Fruit fly (Drosophila melanogaster) whole organism, prepupa: Measurements from ENCODE around the gene CG13894.
A peak's percentile ranks its signal among the peaks of the same experiment; 100 is the strongest.

Source experiments
- CG10669 ChIP-seq: fragments of 200-800 bp; sonication (Bioruptor generic); optimal IDR thresholded peaks from 3 replicates; lab custom pipeline; 2018; ENCODE audit warnings: missing biosample characterization, mild to moderate bottlenecking, missing genetic modification characterization, moderate library complexity
- CG11294 ChIP-seq: fragments of 200-800 bp; sonication (Bioruptor generic); IDR thresholded peaks from 2 replicates; pipeline ENCODE4 v1.3.6; 2022; ENCODE audit warnings: missing biosample characterization, missing genetic modification characterization
- CG11762 ChIP-seq: fragments of 200-800 bp; sonication (Bioruptor generic); optimal IDR thresholded peaks from 3 replicates; lab custom pipeline; 2016; ENCODE audit warnings: missing biosample characterization, missing genetic modification characterization; ENCODE audit not compliant: insufficient read depth
- CG1621 ChIP-seq: fragments of 200-800 bp; sonication (Bioruptor generic); optimal IDR thresholded peaks from 3 replicates; lab custom pipeline; 2018; ENCODE audit warnings: missing biosample characterization, mild to moderate bottlenecking, missing genetic modification characterization
- CG16779 ChIP-seq: fragments of 200-800 bp; sonication (Bioruptor generic); optimal IDR thresholded peaks from 3 replicates; lab custom pipeline; 2017; ENCODE audit warnings: missing biosample characterization, mild to moderate bottlenecking, missing genetic modification characterization
- CG3032 ChIP-seq: fragments of 200-800 bp; optimal IDR thresholded peaks from 2 replicates; lab custom pipeline; 2019; ENCODE audit warnings: missing biosample characterization, mild to moderate bottlenecking, missing genetic modification characterization, moderate library complexity
- CG32006 ChIP-seq: fragments of 200-800 bp; sonication (Bioruptor generic); optimal IDR thresholded peaks from 3 replicates; lab custom pipeline; 2017; ENCODE audit warnings: missing biosample characterization, mild to moderate bottlenecking, missing genetic modification characterization
- CG3919 ChIP-seq: fragments of 200-800 bp; sonication (Bioruptor generic); optimal IDR thresholded peaks from 3 replicates; lab custom pipeline; 2016; ENCODE audit warnings: missing biosample characterization, missing genetic modification characterization
- CG6163 ChIP-seq: fragments of 200-800 bp; sonication (Bioruptor generic); IDR thresholded peaks from 3 replicates; pipeline ENCODE4 v1.3.6; 2022; ENCODE audit warnings: missing biosample characterization, missing genetic modification characterization
- CG6808 ChIP-seq: fragments of 200-800 bp; sonication (Bioruptor generic); optimal IDR thresholded peaks from 3 replicates; lab custom pipeline; 2017; ENCODE audit warnings: missing biosample characterization, missing genetic modification characterization, mild to moderate bottlenecking, moderate library complexity, missing genetic modification reagents
- CG8119 ChIP-seq: fragments of 200-800 bp; sonication (Bioruptor generic); IDR thresholded peaks from 3 replicates; pipeline ENCODE4 v1.3.6; 2022; ENCODE audit warnings: missing biosample characterization, missing genetic modification characterization
- CG8319 ChIP-seq: fragments of 200-800 bp; sonication (Bioruptor generic); optimal IDR thresholded peaks from 3 replicates; lab custom pipeline; 2016; ENCODE audit warnings: missing biosample characterization, missing genetic modification characterization
- CG8632 ChIP-seq: fragments of 200-800 bp; sonication (Bioruptor generic); optimal IDR thresholded peaks from 3 replicates; lab custom pipeline; 2016; ENCODE audit warnings: missing biosample characterization, missing genetic modification characterization
- CG9139 ChIP-seq: fragments of 200-800 bp; sonication (Bioruptor generic); optimal IDR thresholded peaks from 3 replicates; lab custom pipeline; 2017; ENCODE audit warnings: missing biosample characterization, mild to moderate bottlenecking, missing genetic modification characterization
- Eip75B ChIP-seq: fragments of 200-800 bp; sonication (Bioruptor generic); optimal IDR thresholded peaks from 3 replicates; lab custom pipeline; 2016; ENCODE audit warnings: missing biosample characterization, missing genetic modification characterization
- Eip78C ChIP-seq: fragments of 200-800 bp; sonication (Bioruptor generic); peaks from one replicate; lab custom pipeline; 2016; ENCODE audit warnings: missing biosample characterization, missing genetic modification characterization
- Ets96B ChIP-seq: fragments of 200-800 bp; optimal IDR thresholded peaks from 2 replicates; lab custom pipeline; 2019; ENCODE audit warnings: missing biosample characterization, mild to moderate bottlenecking, missing genetic modification characterization, moderate library complexity
- Hr38 ChIP-seq: sonication (Bioruptor generic); optimal IDR thresholded peaks from 2 replicates; lab custom pipeline; 2016; ENCODE audit warnings: missing biosample characterization, missing genetic modification characterization
- OdsH ChIP-seq: fragments of 200-800 bp; sonication (Bioruptor generic); optimal IDR thresholded peaks from 3 replicates; lab custom pipeline; 2016; ENCODE audit warnings: missing biosample characterization, missing genetic modification characterization
- Sox102F ChIP-seq: fragments of 200-800 bp; sonication (Bioruptor generic); optimal IDR thresholded peaks from 2 replicates; lab custom pipeline; 2016; ENCODE audit warnings: missing biosample characterization, mild to moderate bottlenecking, missing genetic modification characterization
- achi ChIP-seq: fragments of 200-800 bp; sonication (Bioruptor generic); optimal IDR thresholded peaks from 3 replicates; lab custom pipeline; 2016; ENCODE audit warnings: missing biosample characterization, missing genetic modification characterization
- dsx ChIP-seq: fragments of 200-800 bp; optimal IDR thresholded peaks from 3 replicates; lab custom pipeline; 2019; ENCODE audit warnings: missing biosample characterization, mild to moderate bottlenecking, missing genetic modification characterization, moderate library complexity; ENCODE audit not compliant: poor library complexity, severe bottlenecking
- esn ChIP-seq: fragments of 200-800 bp; sonication (Bioruptor generic); optimal IDR thresholded peaks from 2 replicates; lab custom pipeline; 2016; ENCODE audit warnings: missing biosample characterization, mild to moderate bottlenecking, missing genetic modification characterization, moderate library complexity
- fd59A ChIP-seq: fragments of 200-800 bp; sonication (Bioruptor generic); optimal IDR thresholded peaks from 2 replicates; lab custom pipeline; 2017; ENCODE audit warnings: missing biosample characterization, mild to moderate bottlenecking, missing genetic modification characterization, missing genetic modification reagents
- lz ChIP-seq: fragments of 200-800 bp; sonication (Bioruptor generic); optimal IDR thresholded peaks from 3 replicates; lab custom pipeline; 2016; ENCODE audit warnings: missing biosample characterization, missing genetic modification characterization
- net ChIP-seq: fragments of 200-800 bp; sonication (Bioruptor generic); optimal IDR thresholded peaks from 3 replicates; lab custom pipeline; 2016; ENCODE audit warnings: missing biosample characterization, missing genetic modification characterization
- pdm3 ChIP-seq: fragments of 200-800 bp; sonication (Bioruptor generic); optimal IDR thresholded peaks from 3 replicates; lab custom pipeline; 2016; ENCODE audit warnings: missing biosample characterization, missing genetic modification characterization
- salr ChIP-seq, 2 experiments: fragments of 200-800 bp; sonication (Bioruptor generic); optimal IDR thresholded peaks; 3 replicates each; lab custom pipeline; 2016 to 2018; ENCODE audit warnings: missing biosample characterization in 2 of 2, missing genetic modification characterization in 2 of 2, mild to moderate bottlenecking in 1 of 2
- ss ChIP-seq, 2 experiments: fragments of 200-800 bp; sonication (Bioruptor generic); optimal IDR thresholded peaks; 2 replicates in 1 of 2; 3 replicates in 1 of 2; lab custom pipeline; 2017 to 2018; ENCODE audit warnings: mild to moderate bottlenecking in 2 of 2, missing biosample characterization in 2 of 2, missing genetic modification characterization in 2 of 2, moderate library complexity in 1 of 2
- svp ChIP-seq: fragments of 200-800 bp; sonication (Bioruptor generic); peaks from one replicate; lab custom pipeline; 2016; ENCODE audit warnings: missing biosample characterization, missing genetic modification characterization
- topi ChIP-seq: fragments of 200-800 bp; sonication (Bioruptor generic); optimal IDR thresholded peaks from 3 replicates; lab custom pipeline; 2016; ENCODE audit warnings: missing biosample characterization, missing genetic modification characterization
- vri ChIP-seq: fragments of 200-800 bp; sonication (Bioruptor generic); optimal IDR thresholded peaks from 3 replicates; lab custom pipeline; 2016; ENCODE audit warnings: missing biosample characterization, mild to moderate bottlenecking, missing genetic modification characterization

Gene CG13894

DNA sequence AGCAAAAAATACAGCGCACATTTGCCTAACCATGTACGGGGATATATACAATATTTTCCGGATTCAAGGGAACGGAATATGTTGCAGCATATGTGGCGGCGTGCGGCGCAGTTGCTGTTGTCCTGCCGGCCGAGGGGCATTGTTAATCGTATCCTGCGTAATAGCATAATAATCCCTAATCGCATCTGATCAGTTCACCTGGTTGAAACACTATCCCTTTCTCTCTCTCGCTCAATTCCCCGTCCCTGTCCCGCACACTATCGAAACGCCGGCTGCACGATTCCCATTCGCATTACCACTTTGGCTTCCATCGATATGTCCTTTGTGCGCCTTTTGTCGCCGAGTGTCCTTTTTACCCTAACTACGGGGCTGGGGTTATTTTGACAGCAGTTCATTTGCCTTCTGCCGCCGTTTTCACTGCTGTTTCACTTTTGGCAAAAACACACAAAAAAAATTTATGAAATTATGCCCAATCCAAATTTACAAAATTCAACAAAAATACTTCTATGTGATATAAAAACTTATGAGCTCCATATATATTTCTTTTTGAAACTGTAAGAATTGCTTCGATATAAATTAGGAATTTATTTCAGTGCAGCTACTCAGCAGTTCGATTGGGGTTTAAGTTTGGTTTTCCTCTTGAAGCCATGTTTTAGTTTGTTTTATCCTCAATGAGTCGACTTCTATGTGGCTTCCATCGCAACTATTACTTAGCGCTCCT lies 46.4 kb upstream of the CG13894 start (continued):
- TF ChIP-seq CG9139 (GFP tag; lab: Kevin White, UChicago) = no peak
- TF ChIP-seq CG10669 (GFP tag; lab: Kevin White, UChicago) = peak; percentile 13
- no peak for TF ChIP-seq salr (GFP tag; optimal IDR thresholded peaks at IDR 0.05; lab: Kevin White, UChicago)
- no peak for TF ChIP-seq fd59A (GFP tag; lab: Kevin White, UChicago)
- TF ChIP-seq CG11762 (GFP tag; lab: Kevin White, UChicago) = peak; percentile 10
- no peak for TF ChIP-seq CG11294 (GFP tag; lab: Robert Waterston, UW)
- TF ChIP-seq Eip78C = peak; percentile 87
- TF ChIP-seq CG32006 (GFP tag; lab: Kevin White, UChicago) = peak; percentile 16
- TF ChIP-seq Sox102F = peak; percentile 21
- TF ChIP-seq pdm3 (GFP tag; lab: Kevin White, UChicago) = peak; percentile 29
- peak; percentile 63 for TF ChIP-seq esn (GFP tag; lab: Kevin White, UChicago)
- no peak for TF ChIP-seq CG8119
- peak; percentile 27 for TF ChIP-seq CG3032
- TF ChIP-seq CG1621 = no peak
- peak; percentile 37 for TF ChIP-seq lz (GFP tag; lab: Kevin White, UChicago)
- no peak for TF ChIP-seq CG6808 (GFP tag; lab: Kevin White, UChicago)
- peak; percentile 52; the same call in 1 of the 3 replicates for TF ChIP-seq CG6163
- no peak for TF ChIP-seq Hr38 (GFP tag; lab: Kevin White, UChicago)

DNA sequence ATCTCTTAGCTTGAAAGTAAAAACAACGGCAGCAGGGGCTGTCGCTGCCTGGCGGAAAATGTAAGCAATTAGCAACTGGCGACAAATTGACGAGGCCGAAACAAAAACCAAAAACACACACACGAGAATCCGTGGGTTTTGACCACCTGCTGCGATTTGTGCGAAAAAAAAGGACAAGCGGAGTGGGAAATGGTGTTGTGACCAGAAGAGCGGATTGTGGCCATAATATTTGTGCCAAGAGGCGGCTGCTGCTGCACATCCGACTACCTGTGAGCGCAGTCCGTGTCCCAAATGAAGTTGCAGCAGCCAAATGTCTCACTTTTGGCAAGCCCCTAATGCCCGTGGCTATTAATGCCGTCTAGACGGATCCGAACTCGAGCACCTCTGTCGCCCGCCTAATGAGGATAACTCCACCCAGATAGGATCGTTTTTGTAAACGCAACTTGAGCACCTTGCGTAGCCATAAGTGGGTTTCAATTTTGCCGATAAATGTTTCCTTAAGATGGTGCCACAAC lies 45.4 kb upstream of the CG13894 start:
- TF ChIP-seq CG11294 (GFP tag; lab: Robert Waterston, UW) = no peak
- TF ChIP-seq CG9139 (GFP tag; lab: Kevin White, UChicago) = no peak
- TF ChIP-seq CG8632 (GFP tag; lab: Kevin White, UChicago) = no peak
- no peak for TF ChIP-seq Eip75B (GFP tag; lab: Kevin White, UChicago)
- no peak for TF ChIP-seq pdm3 (GFP tag; lab: Kevin White, UChicago)
- TF ChIP-seq CG11762 (GFP tag; lab: Kevin White, UChicago) = no peak
- TF ChIP-seq CG16779 = no peak
- TF ChIP-seq Ets96B (tag; lab: Kevin White, UChicago) = no peak
- TF ChIP-seq topi (GFP tag; lab: Kevin White, UChicago) = no peak
- no peak for TF ChIP-seq CG10669 (GFP tag; lab: Kevin White, UChicago)
- no peak for TF ChIP-seq CG6163

DNA sequence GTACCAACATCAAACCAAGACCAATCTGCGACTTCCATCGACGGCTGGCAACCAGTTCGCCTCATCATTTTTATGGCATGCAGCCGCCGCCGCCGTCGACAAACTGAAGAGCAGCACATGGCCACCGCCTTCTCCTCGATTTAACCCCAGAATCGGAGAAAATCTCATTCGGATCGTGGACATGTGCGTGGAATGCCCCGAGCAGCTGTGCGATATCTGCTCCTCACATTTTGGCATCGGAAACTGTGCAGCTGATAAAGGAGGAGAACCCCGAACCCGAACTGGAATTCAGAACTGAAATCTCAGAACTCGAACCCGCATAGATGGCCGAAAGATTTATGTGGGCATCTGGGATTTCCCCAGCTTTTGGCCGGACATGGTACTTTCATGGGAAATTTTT lies 44.2 kb upstream of the CG13894 start:
- TF ChIP-seq svp (GFP tag; lab: Kevin White, UChicago) = peak; percentile 73
- TF ChIP-seq topi (GFP tag; lab: Kevin White, UChicago) = no peak

DNA sequence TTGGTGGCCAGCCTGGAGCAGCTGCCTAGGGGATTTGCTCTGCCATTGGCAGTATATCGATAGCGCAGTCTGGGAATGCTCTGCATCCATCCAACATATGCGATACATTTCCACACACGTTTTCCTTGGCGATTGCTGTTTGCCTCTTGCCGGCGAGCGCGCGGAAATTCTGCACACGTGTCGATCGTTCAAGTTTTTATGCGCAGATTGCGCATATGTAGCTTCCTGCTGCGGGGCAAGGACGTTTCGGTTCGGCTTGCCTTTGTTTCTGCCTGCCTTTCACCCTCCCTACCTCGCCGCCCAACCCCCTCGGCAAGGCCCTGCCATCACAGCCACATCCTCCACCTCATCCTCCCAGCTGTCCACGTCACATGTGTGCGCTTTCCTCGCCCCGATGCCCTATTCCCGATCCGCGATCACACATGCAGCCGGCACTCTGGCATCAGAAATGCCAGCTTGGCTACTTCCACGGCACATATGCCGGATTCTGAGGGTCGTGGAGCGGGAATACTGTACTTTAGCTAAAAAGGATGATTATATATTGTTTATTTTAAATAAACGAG lies 43.5 kb upstream of the CG13894 start:
- TF ChIP-seq dsx = peak; percentile 2
- no peak for TF ChIP-seq vri (GFP tag; lab: Kevin White, UChicago)
- peak; percentile 60 for TF ChIP-seq net (GFP tag; lab: Kevin White, UChicago)
- TF ChIP-seq ss (GFP tag; optimal IDR thresholded peaks at IDR 0.05; lab: Kevin White, UChicago) = peak in 1 of 2 experiments; percentile 9
- TF ChIP-seq achi = no peak
- peak; percentile 11 for TF ChIP-seq CG3919 (GFP tag; lab: Kevin White, UChicago)
- TF ChIP-seq OdsH = no peak
- no peak for TF ChIP-seq salr (GFP tag; optimal IDR thresholded peaks at IDR 0.05; lab: Kevin White, UChicago)
- TF ChIP-seq Eip78C = no peak
- TF ChIP-seq CG8319 (GFP tag; lab: Kevin White, UChicago) = no peak
- TF ChIP-seq, all 60 proteins: peak for 4
